Fruit fly (Drosophila melanogaster) S2 (cell line): ENCODE data around the gene CG43783.

Source experiments
- CG8478 ChIP-seq: fragments of >200 bp; optimal IDR thresholded peaks from 2 replicates; lab custom pipeline; 2018
- CTCF ChIP-seq, 2 experiments: fragments of >200 bp; optimal IDR thresholded peaks; 2 replicates each; lab custom pipeline; 2018

CG43783 gene

DNA sequence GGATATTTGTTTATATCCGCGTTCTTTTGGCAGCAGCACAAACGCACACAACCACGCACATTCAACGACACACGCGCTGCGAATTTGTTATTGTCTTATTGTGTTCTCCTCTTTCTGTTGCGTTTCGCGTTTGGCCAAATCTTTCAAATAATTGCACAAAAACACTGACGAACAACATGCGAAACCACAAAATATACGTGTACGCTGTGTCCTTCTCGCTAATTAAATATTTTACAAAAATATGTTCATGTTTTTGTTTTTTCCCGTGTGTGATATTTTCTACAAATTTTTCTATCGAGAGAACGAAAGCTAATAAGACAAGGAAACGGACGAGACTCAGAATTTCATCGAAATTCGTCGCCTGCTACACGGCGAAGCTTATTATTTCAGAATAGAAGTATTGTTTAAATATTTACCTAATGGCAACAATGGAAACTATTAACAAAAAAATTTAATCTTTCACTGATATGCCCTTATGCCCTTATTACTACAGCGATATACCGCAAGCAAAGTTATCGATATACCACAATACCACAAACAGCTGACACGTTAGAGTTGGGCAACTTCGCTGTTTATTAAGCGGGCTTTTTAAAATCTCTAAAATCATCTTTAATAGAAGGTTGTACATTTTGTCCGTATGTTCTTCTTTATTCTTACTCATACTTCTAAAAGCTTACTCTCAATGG lies at the start of gene CG43783, which contains the start of gene orb2:
CG43783 (minus strand) TSS at position 311 of the 686 bp plus-strand sequence.
orb2 (minus strand) TSS at position 502 of the 686 bp plus-strand sequence.
- no peak for TF ChIP-seq CTCF (optimal IDR thresholded peaks at IDR 0.05; lab: Kevin White, UChicago)
- no peak for TF ChIP-seq CG8478

DNA sequence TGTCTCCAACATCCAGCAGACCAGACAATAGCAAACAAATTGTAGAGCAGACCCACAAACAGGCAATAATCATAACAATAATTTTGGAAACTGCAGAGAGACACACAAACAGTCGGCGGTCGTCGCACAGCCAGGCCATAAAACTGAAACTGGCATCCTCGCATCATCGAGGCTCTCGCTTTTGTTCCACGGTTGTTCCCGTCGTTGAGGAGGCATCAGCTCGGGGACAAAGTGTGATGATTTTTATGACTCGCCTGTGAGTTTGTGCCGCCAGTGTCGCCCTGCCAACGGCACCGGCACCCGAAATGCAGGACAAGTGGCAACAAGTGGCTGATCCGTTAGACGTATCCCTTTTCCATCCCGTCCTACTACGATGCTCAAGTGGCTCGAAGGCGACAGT lies 49.3 kb upstream of the CG43783 start:
- no peak for TF ChIP-seq CTCF (optimal IDR thresholded peaks at IDR 0.05; lab: Kevin White, UChicago)
- no peak for TF ChIP-seq CG8478

DNA sequence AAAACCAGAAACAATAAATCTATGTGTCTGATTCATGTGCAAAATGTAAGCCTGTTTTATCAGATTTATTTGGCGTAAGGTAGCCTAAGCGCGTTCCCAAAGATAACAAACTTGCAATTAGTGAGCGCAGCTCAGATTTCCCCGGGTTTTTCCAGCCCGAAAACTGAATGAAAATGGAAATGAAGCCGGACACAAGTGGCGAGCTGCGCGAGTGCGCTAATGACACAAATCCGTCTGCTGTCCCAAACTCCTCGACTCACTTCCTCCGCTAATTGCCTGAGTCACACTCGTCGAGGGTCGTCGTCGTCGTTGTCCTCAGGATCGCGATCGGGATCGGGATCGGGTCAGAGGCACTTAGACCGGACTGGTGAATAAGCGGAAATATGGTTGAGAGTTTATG lies 48.5 kb upstream of the CG43783 start:
- TF ChIP-seq CG8478 (no peak), CTCF (optimal IDR thresholded peaks at IDR 0.05; lab: Kevin White, UChicago) (no peak)

- TF ChIP-seq CTCF (optimal IDR thresholded peaks at IDR 0.05; lab: Kevin White, UChicago) = peak; percentile 70 to 78
- no peak for TF ChIP-seq CG8478
Observed at dm6 chr3L:8997686-8998239, 43.7 kb upstream of the CG43783 start, which contains the start of the genes smg and CG5087. TSS of gene smg (minus strand) at chr3L:8997989. TSS of gene CG5087 (plus strand) at chr3L:8998184.

DNA sequence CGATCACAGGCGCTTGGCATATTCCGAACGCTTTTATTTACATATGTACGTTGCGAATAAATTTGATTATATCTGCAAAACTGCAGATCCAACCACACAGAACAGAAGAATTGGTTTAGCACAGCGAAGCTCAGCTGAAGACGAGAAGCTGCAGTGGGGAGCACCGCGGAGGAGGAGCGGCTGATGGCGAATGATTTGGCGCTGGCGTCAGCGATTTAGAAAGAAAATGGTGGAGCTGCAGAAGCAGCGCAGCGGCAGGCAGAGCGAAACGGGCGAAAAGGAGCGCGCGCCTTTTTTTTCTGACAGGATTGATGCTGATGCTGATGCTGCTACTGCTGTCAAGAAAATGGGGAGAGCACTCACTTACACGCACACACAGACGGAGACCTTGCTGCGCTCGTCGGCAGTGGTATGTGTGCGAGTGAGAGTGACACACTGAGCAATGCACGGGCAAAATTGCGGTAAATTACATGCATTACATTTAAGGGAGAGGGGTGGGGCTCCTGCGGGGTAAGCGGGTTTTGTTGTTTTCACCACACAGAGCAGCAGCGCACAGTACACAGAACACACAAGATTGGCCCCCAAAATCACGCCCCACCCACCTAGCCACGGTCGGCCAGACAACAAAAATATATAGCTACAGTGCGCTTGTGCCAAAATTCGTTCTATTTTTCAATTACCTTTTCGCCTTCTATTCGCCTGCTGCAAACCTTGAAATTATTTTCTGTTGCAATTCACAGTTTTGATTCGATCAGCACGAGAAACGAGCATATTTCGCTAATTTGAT lies 43.0 kb upstream of the CG43783 start:
- TF ChIP-seq CG8478 (no peak), CTCF (optimal IDR thresholded peaks at IDR 0.05; lab: Kevin White, UChicago) (no peak)

- TF ChIP-seq CTCF (optimal IDR thresholded peaks at IDR 0.05; lab: Kevin White, UChicago) = no peak
- TF ChIP-seq CG8478 = no peak
Observed at dm6 chr3L:8996173-8996767, 42.2 kb upstream of the CG43783 start.

DNA sequence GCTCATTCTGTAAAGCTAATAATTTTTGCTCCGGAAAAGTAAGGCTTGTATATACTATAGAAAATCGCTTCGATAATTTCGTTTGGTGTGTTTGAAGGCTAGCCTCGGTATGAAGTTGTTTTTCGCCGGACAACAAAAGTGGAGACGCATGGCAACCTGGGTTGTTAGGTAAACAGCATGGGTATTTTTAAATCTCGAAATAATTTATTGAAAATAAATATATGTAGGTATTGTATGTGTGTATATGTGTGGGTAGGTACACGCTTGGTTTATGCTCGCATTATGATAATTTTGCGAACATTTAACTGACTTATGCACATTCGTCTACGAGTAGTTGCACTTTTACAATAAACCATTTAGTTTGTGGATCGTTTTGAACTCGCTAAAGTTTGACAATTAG lies 36.1 kb upstream of the CG43783 start, which contains the start of gene CG5280:
CG5280 (minus strand) TSS at position 101 of the 400 bp plus-strand sequence.
- TF ChIP-seq CG8478 (no peak), CTCF (optimal IDR thresholded peaks at IDR 0.05; lab: Kevin White, UChicago) (no peak)

DNA sequence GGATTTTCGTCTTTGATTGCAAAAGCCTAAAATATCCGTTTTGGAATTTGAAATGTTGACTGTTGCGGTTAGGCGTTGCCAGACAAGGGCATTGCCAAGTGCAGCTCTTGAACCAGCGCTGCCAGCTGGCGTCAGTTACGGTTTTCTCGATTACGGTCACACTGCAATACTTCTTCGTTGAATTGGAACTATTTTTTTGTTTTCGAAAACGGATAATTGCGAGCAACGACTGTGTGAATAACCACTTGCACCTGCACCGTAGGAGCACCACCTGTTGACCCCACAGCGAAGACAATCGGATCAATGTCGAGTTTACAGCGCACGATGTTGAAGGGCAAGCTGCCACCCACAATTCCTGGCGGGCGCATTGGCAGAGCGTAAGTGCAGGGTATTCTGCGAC lies 32.5 kb upstream of the CG43783 start, which contains the start of gene CG5068:
CG5068 (plus strand) TSS at position 129 of the 400 bp plus-strand sequence.
- TF ChIP-seq CG8478 (no peak), CTCF (optimal IDR thresholded peaks at IDR 0.05; lab: Kevin White, UChicago) (peak in 1 of 2 experiments; percentile 47)

DNA sequence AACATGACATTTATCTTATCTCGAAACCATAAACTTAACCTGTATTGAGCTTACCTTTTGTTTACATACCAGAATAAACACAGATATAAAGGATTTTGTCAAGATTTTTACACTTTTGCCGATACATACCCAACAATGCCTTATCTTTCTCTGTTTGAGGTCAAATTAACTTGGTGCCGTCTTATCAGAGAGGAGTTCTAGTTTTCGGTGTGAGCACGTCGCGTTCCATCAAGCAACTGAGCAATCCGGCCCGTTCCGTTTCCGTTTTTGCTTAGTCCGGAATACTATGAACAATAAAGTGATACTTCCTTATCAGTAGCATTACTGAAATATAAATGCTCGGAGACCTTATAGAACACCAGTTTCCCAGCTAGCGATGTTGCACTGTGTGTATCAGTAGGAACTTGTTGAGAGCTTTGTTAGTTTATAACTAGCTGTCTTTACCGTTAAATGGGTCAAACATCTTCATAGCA lies 31.8 kb upstream of the CG43783 start, which contains the start of gene Galk:
Galk (minus strand) TSS at position 244 of the 473 bp plus-strand sequence.
- TF ChIP-seq CG8478 = no peak
- no peak for TF ChIP-seq CTCF (optimal IDR thresholded peaks at IDR 0.05; lab: Kevin White, UChicago)

DNA sequence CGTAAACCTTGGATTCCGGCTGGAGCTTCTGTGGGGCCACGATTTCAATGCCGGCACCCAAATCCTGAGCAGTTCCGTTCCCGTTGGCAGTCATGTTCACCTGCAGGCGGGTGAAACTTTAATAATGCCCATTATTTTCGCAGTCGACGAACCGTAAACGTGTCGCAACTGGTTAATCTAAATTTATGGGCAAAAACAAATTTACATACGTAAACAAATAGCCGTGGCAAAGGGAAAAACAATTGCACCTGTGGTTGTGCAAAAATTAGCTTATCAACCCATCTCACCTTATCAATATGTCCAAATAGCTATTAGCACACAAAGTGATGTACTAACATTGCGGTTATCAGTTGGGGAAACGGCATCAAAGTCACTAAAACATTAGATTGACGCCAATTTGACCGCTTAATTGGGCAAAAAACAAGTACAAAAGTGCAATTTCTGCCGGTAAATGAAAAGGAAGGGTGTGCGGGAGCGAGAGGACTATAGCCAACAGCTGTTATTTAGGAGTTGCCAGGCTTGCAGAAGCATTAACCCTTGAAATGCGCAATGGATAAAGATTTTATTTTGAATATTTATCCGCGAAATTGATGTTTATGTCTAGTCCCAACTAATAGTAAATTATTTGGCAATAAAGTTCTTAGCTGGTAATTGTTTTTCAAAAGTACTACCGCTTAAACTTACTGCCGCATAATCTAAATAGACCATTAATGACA lies 31.2 kb upstream of the CG43783 start:
- TF ChIP-seq CG8478 = no peak
- no peak for TF ChIP-seq CTCF (optimal IDR thresholded peaks at IDR 0.05; lab: Kevin White, UChicago)

dm6 chr3L:8982044-8982443 lies 28.0 kb upstream of the CG43783 start:
- no peak for TF ChIP-seq CTCF (optimal IDR thresholded peaks at IDR 0.05; lab: Kevin White, UChicago)
- TF ChIP-seq CG8478 = no peak

DNA sequence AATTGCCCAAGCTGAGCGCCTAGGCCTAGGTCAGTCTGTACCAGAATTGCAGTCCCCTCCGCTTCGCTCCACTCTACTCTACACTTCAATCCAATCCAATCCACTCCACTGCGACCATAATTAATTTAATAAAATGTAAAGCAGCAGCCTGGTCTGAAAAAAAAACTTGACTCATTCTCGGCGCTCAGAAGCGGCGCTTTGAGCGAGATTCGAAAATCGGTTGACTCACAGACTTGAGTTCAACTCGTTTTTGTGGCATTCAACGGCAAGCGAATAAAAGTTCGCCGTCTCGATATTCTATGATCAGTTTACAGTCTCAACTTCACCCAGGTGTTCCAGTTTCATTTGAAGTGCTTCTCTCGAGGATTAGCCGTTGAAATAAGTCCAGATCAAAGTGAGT lies 27.4 kb upstream of the CG43783 start, which contains the start of gene CG13314:
CG13314 (plus strand) TSS at position 301 of the 400 bp plus-strand sequence.
- no peak for TF ChIP-seq CTCF (optimal IDR thresholded peaks at IDR 0.05; lab: Kevin White, UChicago)
- no peak for TF ChIP-seq CG8478

DNA sequence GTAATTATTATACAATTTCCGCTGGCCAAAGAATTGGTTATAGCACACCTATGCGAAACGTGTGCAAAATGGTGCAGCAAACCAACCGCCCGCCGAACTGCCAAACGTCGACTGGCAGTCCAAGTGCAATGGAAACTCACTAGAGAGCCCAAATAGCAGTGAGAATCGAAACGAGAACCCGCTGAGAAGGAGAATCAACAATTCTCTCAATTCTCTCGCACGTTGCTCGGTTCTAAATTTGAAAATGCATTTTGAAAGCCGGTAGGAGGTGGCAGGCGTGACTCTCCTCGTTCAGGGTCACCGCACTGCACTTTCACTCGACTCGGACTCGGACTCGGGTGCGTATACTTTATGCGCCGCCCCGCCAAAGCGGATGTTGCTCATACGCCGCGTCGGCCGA lies 25.7 kb upstream of the CG43783 start, which contains the start of gene CG5644:
CG5644 (minus strand) TSS at position 101 of the 400 bp plus-strand sequence.
- TF ChIP-seq CTCF (optimal IDR thresholded peaks at IDR 0.05; lab: Kevin White, UChicago) (no peak), CG8478 (no peak)
